Fruit fly (Drosophila melanogaster) whole organism: ENCODE results near the gene CG32720.

Source experiments
- Dll ChIP-seq: fragments of >200 bp; optimal IDR thresholded peaks from 2 replicates; lab custom pipeline; 2017
- usp ChIP-seq: fragments of >200 bp; optimal IDR thresholded peaks from 2 replicates; lab custom pipeline; 2017; ENCODE audit warnings: missing biosample characterization, missing genetic modification characterization, mixed read lengths

dm6 chrX:7540749-7541454 is 4.1 kb upstream of the CG32720 start:
- TF ChIP-seq Dll (lab: Kevin White, UChicago) = no peak
- no peak for TF ChIP-seq usp
